Fruit fly (Drosophila melanogaster): ENCODE results near the gene pths.
A peak's percentile ranks its signal among the peaks of the same experiment; 100 is the strongest.

Gene pths

dm6 chr2L:21162875-21163274 is 19.8 kb downstream of the pths start, which contains the start of gene Nbr (continued):
- 0 out of 3 replicates have a peak, but pooled peaks have one; percentile 40 for TF ChIP-seq ken (GFP tag; IDR thresholded peaks at IDR 0.05)
- no peak for TF ChIP-seq gsb-n (tag; optimal IDR thresholded peaks at IDR 0.05)
- TF ChIP-seq vvl (GFP tag; IDR thresholded peaks at IDR 0.05), result 0 out of 2 replicates have a peak, but pooled peaks have one; percentile 7
- no peak for TF ChIP-seq jigr1 (GFP tag; IDR thresholded peaks at IDR 0.05)
- no peak for TF ChIP-seq zfh1 (GFP tag; IDR thresholded peaks at IDR 0.05)
- peak; percentile 58 for TF ChIP-seq Sry-δ (GFP tag; optimal IDR thresholded peaks at IDR 0.05)
- TF ChIP-seq Ravus (GFP tag; IDR thresholded peaks at IDR 0.05), result no peak
- no peak for TF ChIP-seq H2.0 (GFP tag; IDR thresholded peaks at IDR 0.05)
- no peak for TF ChIP-seq NfI (GFP tag; optimal IDR thresholded peaks at IDR 0.05)
- TF ChIP-seq Poxn (GFP tag; IDR thresholded peaks at IDR 0.05), result no peak
- TF ChIP-seq Dad (GFP tag; optimal IDR thresholded peaks at IDR 0.05), result no peak
- no peak for TF ChIP-seq CG17802 (tag; optimal IDR thresholded peaks at IDR 0.05)
- TF ChIP-seq hth (optimal IDR thresholded peaks at IDR 0.05), result no peak
- TF ChIP-seq CG15269 (tag; optimal IDR thresholded peaks at IDR 0.05), result no peak
- peak; percentile 62 for TF ChIP-seq amos (GFP tag; IDR thresholded peaks at IDR 0.05; ENCODE audit: partially characterized antibody)
- peak; percentile 56 for TF ChIP-seq Scr (GFP tag; IDR thresholded peaks at IDR 0.05; ENCODE audit: partially characterized antibody)
- TF ChIP-seq CG4707 (GFP tag; optimal IDR thresholded peaks at IDR 0.05), result no peak
- TF ChIP-seq esg (GFP tag; conservative IDR thresholded peaks at IDR 0.05), result no peak
- TF ChIP-seq CG14441 (GFP tag; IDR thresholded peaks at IDR 0.05), result no peak
- TF ChIP-seq Dll (GFP tag; IDR thresholded peaks at IDR 0.05; ENCODE audit: partially characterized antibody), result peak; percentile 67

dm6 chr2L:21163311-21163842 is 20.3 kb downstream of the pths start, which contains the start of gene Noc2:
Gene Noc2 (plus strand): TSS chr2L:21163641.
- TF ChIP-seq Rfx (GFP tag; IDR thresholded peaks at IDR 0.05) (peak; percentile 68; the same call in 1 of the 2 replicates), CG33557 (GFP tag; optimal IDR thresholded peaks at IDR 0.05) (no peak), Hr78 (GFP tag; optimal IDR thresholded peaks at IDR 0.05) (no peak), Dll (GFP tag; IDR thresholded peaks at IDR 0.05; ENCODE audit: partially characterized antibody) (no peak), dmrt99B (tag; optimal IDR thresholded peaks at IDR 0.05) (peak; percentile 31), CG30403 (GFP tag; optimal IDR thresholded peaks at IDR 0.05) (peak; percentile 63), kay (GFP tag; optimal IDR thresholded peaks at IDR 0.05) (no peak), hb (GFP tag; IDR thresholded peaks at IDR 0.05; ENCODE audit: partially characterized antibody) (no peak), CG10543 (GFP tag; optimal IDR thresholded peaks at IDR 0.05) (peak; percentile 45), insv (GFP tag; optimal IDR thresholded peaks at IDR 0.05) (no peak), trh (GFP tag; optimal IDR thresholded peaks at IDR 0.05) (no peak), CG13775 (GFP tag; optimal IDR thresholded peaks at IDR 0.05) (peak; percentile 60), CG9876 (GFP tag; optimal IDR thresholded peaks at IDR 0.05) (no peak), CG4617 (GFP tag; optimal IDR thresholded peaks at IDR 0.05; ENCODE audit: borderline replicate concordance) (peak; percentile 55), CG7786 (GFP tag; optimal IDR thresholded peaks at IDR 0.05) (no peak), Nf-YC (tag; optimal IDR thresholded peaks at IDR 0.05) (peak; percentile 55), pfk (GFP tag; optimal IDR thresholded peaks at IDR 0.05) (no peak), MESR4 (GFP tag; optimal IDR thresholded peaks at IDR 0.05) (peak; percentile 74), sim (GFP tag; IDR thresholded peaks at IDR 0.05) (no peak), CG9727 (GFP tag; optimal IDR thresholded peaks at IDR 0.05) (peak; percentile 33), stwl (tag; optimal IDR thresholded peaks at IDR 0.05) (no peak), maf-S (GFP tag; optimal IDR thresholded peaks at IDR 0.05) (peak; percentile 18), trem (tag; optimal IDR thresholded peaks at IDR 0.05) (peak; percentile 92), CG7839 (tag; optimal IDR thresholded peaks at IDR 0.05) (peak; percentile 49), Gug (GFP tag; IDR thresholded peaks at IDR 0.05) (peak; percentile 77; the same call in 3 of the 4 replicates), Max (GFP tag; optimal IDR thresholded peaks at IDR 0.05) (peak; percentile 90), ash1 (GFP tag; optimal IDR thresholded peaks at IDR 0.05) (no peak), sob (GFP tag; IDR thresholded peaks at IDR 0.05) (no peak; the same call in 1 of the 2 replicates), wek (GFP tag; optimal IDR thresholded peaks at IDR 0.05) (no peak), jigr1 (GFP tag; IDR thresholded peaks at IDR 0.05) (peak; percentile 47; the same call in 2 of the 3 replicates), CG10209 (GFP tag; optimal IDR thresholded peaks at IDR 0.05) (peak; percentile 27)
